Worm (Caenorhabditis elegans) whole organism, mixed stage, embryonic: Measurements from ENCODE around the gene rpb-4.
A peak's percentile ranks its signal among the peaks of the same experiment; 100 is the strongest.

Experiments used
- M03D4.4 ChIP-seq: sonication (generic microtip); optimal IDR thresholded peaks from 2 replicates; lab custom pipeline; 2017; ENCODE audit warnings: mild to moderate bottlenecking, missing genetic modification characterization, missing compliant biosample characterization
- blmp-1 ChIP-seq: fragments of 150-350 bp; optimal IDR thresholded peaks from 2 replicates; lab custom pipeline; 2014; ENCODE audit warnings: missing biosample characterization, missing genetic modification characterization
- ceh-39 ChIP-seq: fragments of 150-350 bp; optimal IDR thresholded peaks from 2 replicates; lab custom pipeline; 2014; ENCODE audit warnings: missing biosample characterization, missing genetic modification characterization
- ceh-43 ChIP-seq: fragments of 200-800 bp; sonication (Bioruptor generic); optimal IDR thresholded peaks from 2 replicates; lab custom pipeline; 2018; ENCODE audit warnings: mild to moderate bottlenecking, missing genetic modification characterization, moderate library complexity, missing compliant biosample characterization
- ceh-83 ChIP-seq: fragments of 200-800 bp; sonication (Bioruptor generic); optimal IDR thresholded peaks from 2 replicates; lab custom pipeline; 2018; ENCODE audit warnings: mild to moderate bottlenecking, missing genetic modification characterization, missing compliant biosample characterization
- ces-1 ChIP-seq: fragments of 150-350 bp; optimal IDR thresholded peaks from 2 replicates; lab custom pipeline; 2014; ENCODE audit warnings: missing biosample characterization, missing genetic modification reagents, missing genetic modification characterization
- cnd-1 ChIP-seq: fragments of 200-800 bp; sonication (Bioruptor generic); optimal IDR thresholded peaks from 2 replicates; lab custom pipeline; 2018; ENCODE audit warnings: mild to moderate bottlenecking, missing genetic modification characterization, missing compliant biosample characterization
- drap-1 ChIP-seq: fragments of 200-800 bp; sonication (Bioruptor generic); optimal IDR thresholded peaks from 3 replicates; lab custom pipeline; 2018; ENCODE audit warnings: mild to moderate bottlenecking, missing genetic modification characterization, missing compliant biosample characterization
- elt-1 ChIP-seq: sonication (generic microtip); optimal IDR thresholded peaks from 2 replicates; lab custom pipeline; 2017; ENCODE audit warnings: missing genetic modification characterization, mild to moderate bottlenecking, missing compliant biosample characterization, antibody characterized with exemption, moderate library complexity, borderline replicate concordance; ENCODE audit not compliant: insufficient read depth
- elt-3 ChIP-seq: fragments of 150-350 bp; optimal IDR thresholded peaks from 2 replicates; lab custom pipeline; 2014; ENCODE audit warnings: missing biosample characterization, missing genetic modification characterization
- flh-1 ChIP-seq: fragments of 200-800 bp; sonication (Bioruptor generic); optimal IDR thresholded peaks from 2 replicates; lab custom pipeline; 2018; ENCODE audit warnings: mild to moderate bottlenecking, missing genetic modification characterization, moderate library complexity, missing compliant biosample characterization
- hlh-1 ChIP-seq: fragments of 150-350 bp; optimal IDR thresholded peaks from 2 replicates; lab custom pipeline; 2014; ENCODE audit warnings: missing biosample characterization, missing genetic modification reagents, missing genetic modification characterization
- lsy-2 ChIP-seq: fragments of 150-350 bp; optimal IDR thresholded peaks from 2 replicates; lab custom pipeline; 2014; ENCODE audit warnings: missing biosample characterization, missing genetic modification characterization
- mab-5 ChIP-seq: fragments of 150-350 bp; optimal IDR thresholded peaks from 2 replicates; lab custom pipeline; 2014; ENCODE audit warnings: missing biosample characterization, missing genetic modification characterization
- mep-1 ChIP-seq: fragments of 150-350 bp; optimal IDR thresholded peaks from 2 replicates; lab custom pipeline; 2017; ENCODE audit warnings: missing biosample characterization, missing genetic modification reagents, missing genetic modification characterization, inconsistent platforms
- mls-2 ChIP-seq: sonication (generic microtip); optimal IDR thresholded peaks from 2 replicates; lab custom pipeline; 2016; ENCODE audit warnings: mild to moderate bottlenecking, missing genetic modification characterization, moderate library complexity, missing compliant biosample characterization
- nhr-2 ChIP-seq: fragments of 150-350 bp; optimal IDR thresholded peaks from 2 replicates; lab custom pipeline; 2014; ENCODE audit warnings: missing biosample characterization, missing genetic modification characterization
- nhr-237 ChIP-seq: fragments of 150-350 bp; optimal IDR thresholded peaks from 2 replicates; lab custom pipeline; 2014; ENCODE audit warnings: missing biosample characterization, missing genetic modification characterization
- nhr-76 ChIP-seq: sonication (generic microtip); optimal IDR thresholded peaks from 2 replicates; lab custom pipeline; 2017; ENCODE audit warnings: missing biosample characterization, missing genetic modification characterization
- pha-4 ChIP-seq: fragments of 150-350 bp; optimal IDR thresholded peaks from 2 replicates; lab custom pipeline; 2018; ENCODE audit warnings: missing biosample characterization, missing genetic modification reagents, missing genetic modification characterization
- sptf-1 ChIP-seq: sonication (generic microtip); optimal IDR thresholded peaks from 2 replicates; lab custom pipeline; 2017; ENCODE audit warnings: mild to moderate bottlenecking, missing genetic modification characterization, moderate library complexity, missing compliant biosample characterization
- tbx-8 ChIP-seq: fragments of 200-800 bp; sonication (Bioruptor generic); optimal IDR thresholded peaks from 2 replicates; lab custom pipeline; 2018; ENCODE audit warnings: mild to moderate bottlenecking, missing genetic modification characterization, moderate library complexity, missing compliant biosample characterization
- unc-120 ChIP-seq: sonication (generic microtip); optimal IDR thresholded peaks from 2 replicates; lab custom pipeline; 2017; ENCODE audit warnings: missing genetic modification characterization, missing compliant biosample characterization; ENCODE audit not compliant: poor library complexity, severe bottlenecking
- unc-39 ChIP-seq: fragments of 150-350 bp; optimal IDR thresholded peaks from 2 replicates; lab custom pipeline; 2014; ENCODE audit warnings: missing biosample characterization, missing genetic modification characterization
- unc-62 ChIP-seq: fragments of 150-350 bp; optimal IDR thresholded peaks from 2 replicates; lab custom pipeline; 2014; ENCODE audit warnings: missing biosample characterization, missing genetic modification reagents, missing genetic modification characterization
- zip-8 ChIP-seq: fragments of 150-350 bp; optimal IDR thresholded peaks from 2 replicates; lab custom pipeline; 2014; ENCODE audit warnings: missing biosample characterization, missing genetic modification characterization
- ztf-11 ChIP-seq: fragments of 150-350 bp; optimal IDR thresholded peaks from 2 replicates; lab custom pipeline; 2014; ENCODE audit warnings: missing biosample characterization, missing genetic modification characterization

Gene rpb-4

ce11 chrII:7348063-7348462 is 26.2 kb upstream of the rpb-4 start:
- TF ChIP-seq mls-2 = no peak
- TF ChIP-seq hlh-1 (tag; lab: Kevin White, UChicago) = no peak
- no peak for TF ChIP-seq ces-1 (GFP tag; lab: Kevin White, UChicago)

DNA sequence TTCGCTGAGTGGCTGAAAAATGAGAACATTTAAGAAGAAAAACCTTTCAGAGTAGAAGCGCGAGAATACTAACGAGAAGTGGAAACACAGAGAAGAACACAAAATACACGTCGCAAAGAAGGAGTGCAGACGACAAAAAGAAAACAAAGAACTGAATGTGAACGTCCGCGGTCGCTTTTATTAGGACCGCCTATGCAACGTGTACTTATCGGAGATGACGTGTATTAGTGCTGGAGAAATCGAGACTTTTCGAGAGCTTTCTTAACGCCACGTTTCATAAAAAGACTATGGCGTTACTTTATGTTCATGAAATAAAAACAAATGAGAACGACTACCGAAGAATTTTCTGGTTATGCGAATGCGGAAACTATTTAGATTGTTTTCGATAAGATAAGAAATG is 21.8 kb upstream of the rpb-4 start, which contains the start of gene hsp-4:
hsp-4 (minus strand) TSS at position 139 of the 400 bp plus-strand sequence.
- TF ChIP-seq nhr-2 (tag; lab: Kevin White, UChicago) = peak; percentile 10
- no peak for TF ChIP-seq ceh-83 (GFP tag; lab: Kevin White, UChicago)

- TF ChIP-seq ztf-11 (tag; lab: Kevin White, UChicago) (no peak), nhr-76 (tag; lab: Kevin White, UChicago) (no peak), M03D4.4 (tag; lab: Kevin White, UChicago) (no peak), ceh-39 (no peak), nhr-237 (tag; lab: Kevin White, UChicago) (no peak), elt-1 (tag; lab: Kevin White, UChicago) (no peak), nhr-2 (tag; lab: Kevin White, UChicago) (no peak), pha-4 (no peak), zip-8 (tag; lab: Kevin White, UChicago) (no peak)
These were observed 21.3 kb upstream of the rpb-4 start for ce11 chrII:7353027-7353426.

DNA sequence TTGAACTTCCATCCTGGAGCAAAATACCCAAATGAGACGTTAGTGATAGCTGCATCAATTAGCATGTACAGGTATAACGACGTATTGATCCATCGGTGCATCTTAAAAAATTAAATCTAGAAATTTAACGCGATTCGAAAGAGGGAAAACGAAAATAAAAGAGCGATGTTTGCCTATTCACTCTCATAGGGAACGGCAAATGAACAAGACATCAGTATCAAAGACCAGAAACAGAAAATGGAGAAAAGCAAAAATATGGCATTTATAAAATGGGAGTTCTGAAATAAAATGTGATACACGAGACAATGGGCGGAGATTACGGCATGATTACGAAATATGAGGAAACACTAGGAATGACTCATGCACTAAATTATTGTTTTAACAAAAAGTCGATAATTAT is 18.0 kb upstream of the rpb-4 start, which contains the start of gene haf-2:
haf-2 (minus strand) TSS at position 101 of the 400 bp plus-strand sequence.
- TF ChIP-seq unc-120 (tag; lab: Kevin White, UChicago) = no peak
- TF ChIP-seq blmp-1 (tag; lab: Kevin White, UChicago) = no peak
- no peak for TF ChIP-seq cnd-1
- no peak for TF ChIP-seq lsy-2
- TF ChIP-seq unc-39 (tag; lab: Kevin White, UChicago) = no peak
- no peak for TF ChIP-seq ceh-43 (GFP tag; lab: Kevin White, UChicago)
- no peak for TF ChIP-seq mep-1 (tag; lab: Kevin White, UChicago)
- TF ChIP-seq tbx-8 = no peak

DNA sequence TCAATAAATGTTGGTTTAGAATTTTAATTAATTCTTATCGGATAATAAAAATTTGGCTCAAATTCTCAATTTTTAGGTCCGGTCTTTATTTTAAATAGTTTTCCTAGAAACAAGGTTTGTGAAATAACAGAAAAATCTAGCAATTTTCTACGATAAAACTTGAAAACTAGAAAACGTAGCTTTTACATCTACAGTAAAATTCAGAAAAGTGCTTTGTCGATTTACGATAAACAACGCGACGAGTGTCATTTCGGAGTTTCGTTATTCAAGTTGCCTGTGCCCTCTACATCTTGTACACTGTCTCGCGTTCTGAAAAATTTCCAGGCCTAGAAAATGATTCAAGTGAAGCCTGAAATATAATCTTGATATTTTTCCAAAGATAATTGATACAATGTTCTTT is 17.5 kb upstream of the rpb-4 start:
- TF ChIP-seq sptf-1 (tag; lab: Kevin White, UChicago) = no peak
- TF ChIP-seq lsy-2 = peak; percentile 30

- TF ChIP-seq hlh-1 (tag; lab: Kevin White, UChicago) (peak; percentile 70), drap-1 (GFP tag; lab: Kevin White, UChicago) (no peak), unc-62 (GFP tag; lab: Kevin White, UChicago) (peak; percentile 79)
These were observed 17.1 kb upstream of the rpb-4 start for ce11 chrII:7357176-7357575.

ce11 chrII:7358489-7358943 is 15.8 kb upstream of the rpb-4 start, which contains the start of gene insc-1:
TSS of gene insc-1 (plus strand) at chrII:7358893.
- TF ChIP-seq M03D4.4 (tag; lab: Kevin White, UChicago) (no peak), sptf-1 (tag; lab: Kevin White, UChicago) (no peak), nhr-76 (tag; lab: Kevin White, UChicago) (no peak), blmp-1 (tag; lab: Kevin White, UChicago) (peak; percentile 75), elt-1 (tag; lab: Kevin White, UChicago) (no peak), unc-62 (GFP tag; lab: Kevin White, UChicago) (peak; percentile 3), elt-3 (tag; lab: Kevin White, UChicago) (no peak)

ce11 chrII:7363990-7364455 is 10.3 kb upstream of the rpb-4 start, which contains the start of gene msra-1:
TSS of gene msra-1 (minus strand) at chrII:7364040.
- TF ChIP-seq elt-1 (tag; lab: Kevin White, UChicago) = peak; percentile 18
- no peak for TF ChIP-seq flh-1 (GFP tag; lab: Kevin White, UChicago)
- TF ChIP-seq mab-5 (tag; lab: Kevin White, UChicago) = no peak
- peak; percentile 21 for TF ChIP-seq unc-120 (tag; lab: Kevin White, UChicago)
- TF ChIP-seq ceh-39 = peak; percentile 65
- TF ChIP-seq hlh-1 (tag; lab: Kevin White, UChicago) = peak; percentile 24
- no peak for TF ChIP-seq mep-1 (tag; lab: Kevin White, UChicago)
- TF ChIP-seq unc-62 (GFP tag; lab: Kevin White, UChicago) = peak; percentile 82
- peak; percentile 46 for TF ChIP-seq ces-1 (GFP tag; lab: Kevin White, UChicago)
